Worm (Caenorhabditis elegans) whole organism, young adult: ENCODE measurements around the gene sra-11.
A peak's percentile ranks its signal among the peaks of the same experiment; 100 is the strongest.

Experiments
- B0336.3 ChIP-seq: fragments of 200-800 bp; sonication (Bioruptor generic); IDR thresholded peaks from 2 replicates; pipeline ENCODE4 v1.3.6; 2022; ENCODE audit warnings: missing genetic modification characterization, missing compliant biosample characterization
- F33H1.4 ChIP-seq: fragments of 200-800 bp; sonication (Bioruptor generic); IDR thresholded peaks from 2 replicates; pipeline ENCODE4 v1.3.6; 2022; ENCODE audit warnings: missing genetic modification reagents, missing genetic modification characterization, missing compliant biosample characterization
- F39B2.1 ChIP-seq: fragments of 200-800 bp; sonication (Bioruptor generic); IDR thresholded peaks from 2 replicates; pipeline ENCODE4 v1.3.6; 2022; ENCODE audit warnings: missing genetic modification reagents, missing genetic modification characterization, missing compliant biosample characterization
- F57C9.4 ChIP-seq: sonication (generic microtip); optimal IDR thresholded peaks from 2 replicates; lab custom pipeline; 2017; ENCODE audit warnings: mild to moderate bottlenecking, missing genetic modification characterization, missing compliant biosample characterization
- K11D2.4 ChIP-seq: fragments of 200-800 bp; sonication (Bioruptor generic); IDR thresholded peaks from 2 replicates; pipeline ENCODE4 v1.3.6; 2022; ENCODE audit warnings: missing genetic modification reagents, missing genetic modification characterization, missing compliant biosample characterization
- Y95B8A.8 ChIP-seq: fragments of 200-800 bp; sonication (Bioruptor generic); IDR thresholded peaks from 2 replicates; pipeline ENCODE4 v1.3.6; 2022; ENCODE audit warnings: missing genetic modification reagents, missing genetic modification characterization, missing compliant biosample characterization
- attf-3 ChIP-seq: fragments of 200-800 bp; sonication (Bioruptor generic); conservative IDR thresholded peaks from 2 replicates; pipeline ENCODE4 v1.3.6; 2022; ENCODE audit warnings: missing genetic modification reagents, missing genetic modification characterization, missing compliant biosample characterization
- bed-2 ChIP-seq: fragments of 200-800 bp; sonication (Bioruptor generic); IDR thresholded peaks from 2 replicates; pipeline ENCODE4 v1.3.6; 2022; ENCODE audit warnings: missing genetic modification reagents, missing genetic modification characterization, missing compliant biosample characterization
- cebp-1 ChIP-seq, 2 experiments: fragments of 200-800 bp in 1 of 2; sonication (Bioruptor generic) in 1 of 2; sonication (generic microtip) in 1 of 2; IDR thresholded peaks in 1 of 2; optimal IDR thresholded peaks in 1 of 2; 2 replicates each; pipeline versions ENCODE4 v1.3.6 to Lab custom; 2017 to 2022; ENCODE audit warnings: missing compliant biosample characterization in 2 of 2, missing genetic modification characterization in 2 of 2, mild to moderate bottlenecking in 1 of 2, missing genetic modification reagents in 1 of 2, moderate library complexity in 1 of 2
- ceh-100 ChIP-seq: fragments of 200-800 bp; sonication (Bioruptor generic); IDR thresholded peaks from 2 replicates; pipeline ENCODE4 v1.3.6; 2022; ENCODE audit warnings: missing genetic modification reagents, missing genetic modification characterization, missing compliant biosample characterization
- dox-1 ChIP-seq: fragments of 200-800 bp; sonication (Bioruptor generic); IDR thresholded peaks from 2 replicates; pipeline ENCODE4 v1.3.6; 2022; ENCODE audit warnings: missing genetic modification reagents, missing genetic modification characterization, missing compliant biosample characterization
- dpl-1 ChIP-seq: fragments of 150-350 bp; optimal IDR thresholded peaks from 2 replicates; lab custom pipeline; 2014; ENCODE audit warnings: missing biosample characterization, missing genetic modification reagents, missing genetic modification characterization
- efl-1 ChIP-seq: fragments of 150-350 bp; optimal IDR thresholded peaks from 2 replicates; lab custom pipeline; 2014; ENCODE audit warnings: missing biosample characterization, missing genetic modification reagents, missing genetic modification characterization
- egl-18 ChIP-seq: fragments of 200-800 bp; sonication (Bioruptor generic); IDR thresholded peaks from 2 replicates; pipeline ENCODE4 v1.3.6; 2022; ENCODE audit warnings: missing genetic modification reagents, missing genetic modification characterization, missing compliant biosample characterization
- ets-4 ChIP-seq: fragments of 200-800 bp; sonication (Bioruptor generic); optimal IDR thresholded peaks from 2 replicates; lab custom pipeline; 2018; ENCODE audit warnings: mild to moderate bottlenecking, missing genetic modification characterization, missing compliant biosample characterization
- hlh-26 ChIP-seq: fragments of 200-800 bp; sonication (Bioruptor generic); conservative IDR thresholded peaks from 2 replicates; pipeline ENCODE4 v1.3.6; 2022; ENCODE audit warnings: missing genetic modification reagents, missing genetic modification characterization, missing compliant biosample characterization
- hmg-1.2 ChIP-seq: fragments of 200-800 bp; sonication (Bioruptor generic); IDR thresholded peaks from 2 replicates; pipeline ENCODE4 v1.3.6; 2022; ENCODE audit warnings: missing genetic modification reagents, missing genetic modification characterization, missing compliant biosample characterization
- lag-1 ChIP-seq: fragments of 200-800 bp; sonication (Bioruptor generic); IDR thresholded peaks from 2 replicates; pipeline ENCODE4 v1.3.6; 2022; ENCODE audit warnings: missing genetic modification reagents, missing genetic modification characterization, missing compliant biosample characterization
- lin-26 ChIP-seq: fragments of 200-800 bp; sonication (Bioruptor generic); IDR thresholded peaks from 2 replicates; pipeline ENCODE4 v1.3.6; 2022; ENCODE audit warnings: missing genetic modification reagents, missing genetic modification characterization, missing compliant biosample characterization
- lin-35 ChIP-seq, 3 experiments: fragments of 150-350 bp in 2 of 3; sonication (generic microtip) in 1 of 3; optimal IDR thresholded peaks; 2 replicates each; lab custom pipeline; 2014 to 2018; ENCODE audit warnings: missing biosample characterization in 3 of 3, missing genetic modification characterization in 3 of 3, missing genetic modification reagents in 3 of 3
- lin-40 ChIP-seq: sonication (generic microtip); optimal IDR thresholded peaks from 2 replicates; lab custom pipeline; 2016; ENCODE audit warnings: missing genetic modification characterization, mild to moderate bottlenecking, missing compliant biosample characterization, missing genotype, missing genetic modification reagents
- lin-54 ChIP-seq: fragments of 200-800 bp; sonication (Bioruptor generic); optimal IDR thresholded peaks from 2 replicates; lab custom pipeline; 2018; ENCODE audit warnings: mild to moderate bottlenecking, missing genetic modification characterization, missing compliant biosample characterization
- lsl-1 ChIP-seq: fragments of 200-800 bp; sonication (Bioruptor generic); optimal IDR thresholded peaks from 2 replicates; lab custom pipeline; 2018; ENCODE audit warnings: mild to moderate bottlenecking, missing genetic modification characterization, moderate library complexity, missing compliant biosample characterization
- madf-6 ChIP-seq: fragments of 200-800 bp; sonication (Bioruptor generic); IDR thresholded peaks from 2 replicates; pipeline ENCODE4 v1.3.6; 2022; ENCODE audit warnings: missing genetic modification reagents, missing genetic modification characterization, missing compliant biosample characterization
- madf-8 ChIP-seq: fragments of 200-800 bp; sonication (Bioruptor generic); conservative IDR thresholded peaks from 2 replicates; pipeline ENCODE4 v1.3.6; 2022; ENCODE audit warnings: missing genetic modification reagents, missing genetic modification characterization, missing compliant biosample characterization
- mcd-1 ChIP-seq: fragments of 200-800 bp; sonication (Bioruptor generic); IDR thresholded peaks from 2 replicates; pipeline ENCODE4 v1.3.6; 2022; ENCODE audit warnings: missing genetic modification reagents, missing genetic modification characterization, missing compliant biosample characterization
- mxl-1 ChIP-seq: sonication (generic microtip); optimal IDR thresholded peaks from 2 replicates; lab custom pipeline; 2016; ENCODE audit warnings: missing genetic modification characterization, missing compliant biosample characterization
- nfyb-1 ChIP-seq: fragments of 200-800 bp; sonication (Bioruptor generic); IDR thresholded peaks from 2 replicates; pipeline ENCODE4 v1.3.6; 2022; ENCODE audit warnings: missing genetic modification reagents, missing genetic modification characterization, missing compliant biosample characterization
- nhr-80 ChIP-seq: sonication (generic microtip); optimal IDR thresholded peaks from 2 replicates; lab custom pipeline; 2016; ENCODE audit warnings: missing genetic modification characterization, missing compliant biosample characterization
- rec-8 ChIP-seq, 2 experiments: sonication (generic microtip); optimal IDR thresholded peaks; 2 replicates each; lab custom pipeline; 2016; ENCODE audit warnings: mild to moderate bottlenecking in 2 of 2, missing genetic modification characterization in 2 of 2, missing genetic modification reagents in 2 of 2, missing genotype in 2 of 2, missing biosample characterization in 1 of 2, missing compliant biosample characterization in 1 of 2, moderate library complexity in 1 of 2
- tbp1 ChIP-seq: fragments of 200-800 bp; sonication (Bioruptor generic); optimal IDR thresholded peaks from 2 replicates; lab custom pipeline; 2018; ENCODE audit warnings: mild to moderate bottlenecking, missing genetic modification characterization, missing compliant biosample characterization
- zfh-2 ChIP-seq: fragments of 200-800 bp; sonication (Bioruptor generic); conservative IDR thresholded peaks from 2 replicates; pipeline ENCODE4 v1.3.6; 2022; ENCODE audit warnings: missing genetic modification reagents, missing genetic modification characterization, missing compliant biosample characterization
- zim-3 ChIP-seq: sonication (generic microtip); optimal IDR thresholded peaks from 2 replicates; lab custom pipeline; 2017; ENCODE audit warnings: mild to moderate bottlenecking, missing genetic modification characterization, moderate library complexity, missing compliant biosample characterization
- ztf-22 ChIP-seq: fragments of 200-800 bp; sonication (Bioruptor generic); optimal IDR thresholded peaks from 2 replicates; lab custom pipeline; 2018; ENCODE audit warnings: mild to moderate bottlenecking, missing genetic modification characterization, moderate library complexity, missing compliant biosample characterization
- ztf-6 ChIP-seq: fragments of 200-800 bp; sonication (Bioruptor generic); IDR thresholded peaks from 2 replicates; pipeline ENCODE4 v1.3.6; 2022; ENCODE audit warnings: missing genetic modification reagents, missing genetic modification characterization, missing compliant biosample characterization

Gene sra-11

ce11 chrII:10950107-10950679 is 40.1 kb upstream of the sra-11 start, which contains the start of gene gst-5:
TSS of gene gst-5 (plus strand) at chrII:10950352.
- TF ChIP-seq cebp-1 (GFP tag; IDR thresholded peaks at IDR 0.05; lab: Robert Waterston, UW) (peak; percentile 22; the same call in 1 of the 2 replicates), cebp-1 (tag; optimal IDR thresholded peaks at IDR 0.05; lab: Kevin White, UChicago) (peak; percentile 66), dox-1 (GFP tag; lab: Robert Waterston, UW) (peak; percentile 45; the same call in 1 of the 2 replicates), B0336.3 (no peak), hmg-1.2 (GFP tag; lab: Robert Waterston, UW) (peak; percentile 24; the same call in 1 of the 2 replicates), lin-26 (0 out of 2 replicates have a peak, but pooled peaks have one; percentile 13), tbp1 (peak; percentile 2), nhr-80 (peak; percentile 9), ztf-22 (GFP tag; lab: Kevin White, UChicago) (no peak)

- TF ChIP-seq mxl-1 (tag; lab: Kevin White, UChicago) (no peak), ztf-6 (GFP tag; lab: Robert Waterston, UW) (no peak), K11D2.4 (GFP tag; lab: Robert Waterston, UW) (no peak), cebp-1 (GFP tag; IDR thresholded peaks at IDR 0.05; lab: Robert Waterston, UW) (no peak), cebp-1 (tag; optimal IDR thresholded peaks at IDR 0.05; lab: Kevin White, UChicago) (peak; percentile 56), nfyb-1 (GFP tag; lab: Robert Waterston, UW) (no peak), nhr-80 (peak; percentile 58), lin-40 (tag; lab: Kevin White, UChicago) (no peak), F57C9.4 (no peak), egl-18 (GFP tag; lab: Robert Waterston, UW) (no peak), bed-2 (no peak), zfh-2 (no peak)
Observed at ce11 chrII:10949383-10949782, 39.3 kb upstream of the sra-11 start.

ce11 chrII:10948236-10949025 is 38.3 kb upstream of the sra-11 start:
- TF ChIP-seq Y95B8A.8 (GFP tag; lab: Robert Waterston, UW) = no peak
- peak; percentile 54 for TF ChIP-seq F33H1.4 (GFP tag; lab: Robert Waterston, UW)
- peak; percentile 75 for TF ChIP-seq lin-54
- TF ChIP-seq mxl-1 (tag; lab: Kevin White, UChicago) = no peak
- TF ChIP-seq ets-4 (GFP tag; lab: Kevin White, UChicago) = no peak
- TF ChIP-seq lsl-1 (GFP tag; lab: Kevin White, UChicago) = peak; percentile 39
- TF ChIP-seq efl-1 (GFP tag; lab: Kevin White, UChicago) = peak; percentile 57
- no peak for TF ChIP-seq K11D2.4 (GFP tag; lab: Robert Waterston, UW)
- peak in 1 of 3 experiments; percentile 26 for TF ChIP-seq lin-35 (GFP tag; optimal IDR thresholded peaks at IDR 0.05; lab: Kevin White, UChicago)
- 0 out of 2 replicates have a peak, but pooled peaks have one; percentile 33 for TF ChIP-seq madf-8 (GFP tag; lab: Robert Waterston, UW)
- TF ChIP-seq mcd-1 = peak; percentile 57
- TF ChIP-seq madf-6 (GFP tag; lab: Robert Waterston, UW) = peak; percentile 63
- no peak for TF ChIP-seq lag-1
- 0 out of 2 replicates have a peak, but pooled peaks have one; percentile 17 for TF ChIP-seq nfyb-1 (GFP tag; lab: Robert Waterston, UW)
- peak; percentile 18 for TF ChIP-seq dpl-1 (GFP tag; lab: Kevin White, UChicago)

- TF ChIP-seq zim-3 (tag; lab: Kevin White, UChicago) (no peak), F33H1.4 (GFP tag; lab: Robert Waterston, UW) (no peak), attf-3 (GFP tag; lab: Robert Waterston, UW) (no peak), ceh-100 (GFP tag; lab: Robert Waterston, UW) (no peak), rec-8 (tag; optimal IDR thresholded peaks at IDR 0.05; lab: Kevin White, UChicago) (no peak), F39B2.1 (no peak), hlh-26 (no peak)
- TF ChIP-seq, all 124 proteins: peak for 0
Observed at ce11 chrII:10947317-10947716, 37.2 kb upstream of the sra-11 start, which contains the start of the genes tceb-3 and gskl-1. TSS of gene tceb-3 (minus strand) at chrII:10947417. TSS of gene gskl-1 (plus strand) at chrII:10947559.
